Worm (Caenorhabditis elegans) whole organism, L4 larva: Measurements from ENCODE around the gene imph-1.

Experiments
- F10B5.3 ChIP-seq: sonication (generic microtip); optimal IDR thresholded peaks from 2 replicates; lab custom pipeline; 2016; ENCODE audit warnings: mild to moderate bottlenecking, missing genetic modification characterization, missing compliant biosample characterization
- T20F7.1 ChIP-seq: fragments of 200-800 bp; sonication (Bioruptor generic); optimal IDR thresholded peaks from 2 replicates; lab custom pipeline; 2018; ENCODE audit warnings: mild to moderate bottlenecking, missing genetic modification characterization, missing compliant biosample characterization
- Y105C5A.15 ChIP-seq: fragments of 200-800 bp; sonication (Bioruptor generic); IDR thresholded peaks from 2 replicates; pipeline ENCODE4 v1.3.6; 2022; ENCODE audit warnings: missing genetic modification characterization, missing compliant biosample characterization
- Y48G9A.11 ChIP-seq: fragments of 200-800 bp; sonication (Bioruptor generic); IDR thresholded peaks from 2 replicates; pipeline ENCODE4 v1.3.6; 2022; ENCODE audit warnings: missing genetic modification reagents, missing genetic modification characterization, missing compliant biosample characterization
- Y75B8A.6 ChIP-seq: fragments of 200-800 bp; sonication (Bioruptor generic); IDR thresholded peaks from 2 replicates; pipeline ENCODE4 v1.3.6; 2022; ENCODE audit warnings: missing genetic modification reagents, missing genetic modification characterization, missing compliant biosample characterization
- ZK337.2 ChIP-seq: fragments of 200-800 bp; sonication (Bioruptor generic); IDR thresholded peaks from 2 replicates; pipeline ENCODE4 v1.3.6; 2022; ENCODE audit warnings: missing genetic modification reagents, missing genetic modification characterization, missing compliant biosample characterization
- ZK546.5 ChIP-seq, 2 experiments: sonication (generic microtip); optimal IDR thresholded peaks; 2 replicates each; lab custom pipeline; 2017; ENCODE audit warnings: missing biosample characterization in 2 of 2, missing genetic modification characterization in 2 of 2
- ceh-20 ChIP-seq: fragments of 200-800 bp; sonication (Bioruptor generic); IDR thresholded peaks from 2 replicates; pipeline ENCODE4 v1.3.6; 2022; ENCODE audit warnings: missing genetic modification reagents, missing genetic modification characterization, missing compliant biosample characterization
- ceh-32 ChIP-seq: sonication (generic microtip); optimal IDR thresholded peaks from 2 replicates; lab custom pipeline; 2016; ENCODE audit warnings: mild to moderate bottlenecking, missing genetic modification characterization, missing compliant biosample characterization; ENCODE audit not compliant: poor library complexity
- ceh-62 ChIP-seq: sonication (generic microtip); optimal IDR thresholded peaks from 2 replicates; lab custom pipeline; 2017; ENCODE audit warnings: missing biosample characterization, missing genetic modification characterization
- ceh-82 ChIP-seq: sonication (generic microtip); optimal IDR thresholded peaks from 2 replicates; lab custom pipeline; 2017; ENCODE audit warnings: missing biosample characterization, missing genetic modification characterization
- ces-1 ChIP-seq: fragments of 150-350 bp; sonication (generic microtip); optimal IDR thresholded peaks from 4 replicates; lab custom pipeline; 2014; ENCODE audit warnings: missing biosample characterization, missing genetic modification reagents, missing genetic modification characterization
- daf-12 ChIP-seq: fragments of 150-350 bp; optimal IDR thresholded peaks from 2 replicates; lab custom pipeline; 2014; ENCODE audit warnings: missing biosample characterization, missing genetic modification reagents, missing genetic modification characterization
- daf-8 ChIP-seq: fragments of 200-800 bp; sonication (Bioruptor generic); IDR thresholded peaks from 2 replicates; pipeline ENCODE4 v1.3.6; 2022; ENCODE audit warnings: missing genetic modification characterization, missing compliant biosample characterization
- dmd-6 ChIP-seq: fragments of 200-800 bp; sonication (Bioruptor generic); IDR thresholded peaks from 2 replicates; pipeline ENCODE4 v1.3.6; 2022; ENCODE audit warnings: missing genetic modification reagents, missing genetic modification characterization, missing compliant biosample characterization
- dmd-8 ChIP-seq: fragments of 200-800 bp; sonication (Bioruptor generic); IDR thresholded peaks from 2 replicates; pipeline ENCODE4 v1.3.6; 2022; ENCODE audit warnings: missing genetic modification characterization, missing compliant biosample characterization
- dmd-9 ChIP-seq: fragments of 200-800 bp; sonication (Bioruptor generic); IDR thresholded peaks from 2 replicates; pipeline ENCODE4 v1.3.6; 2022; ENCODE audit warnings: missing genetic modification reagents, missing genetic modification characterization, missing compliant biosample characterization
- fkh-10 ChIP-seq: fragments of 150-350 bp; optimal IDR thresholded peaks from 2 replicates; lab custom pipeline; 2014; ENCODE audit warnings: missing biosample characterization, missing genetic modification reagents, missing genetic modification characterization
- gei-8 ChIP-seq: fragments of 200-800 bp; sonication (Bioruptor generic); optimal IDR thresholded peaks from 2 replicates; lab custom pipeline; 2018; ENCODE audit warnings: mild to moderate bottlenecking, missing genetic modification characterization, missing compliant biosample characterization
- hif-1 ChIP-seq, 2 experiments: sonication (generic microtip); optimal IDR thresholded peaks; 2 replicates each; lab custom pipeline; 2016 to 2017; ENCODE audit warnings: missing compliant biosample characterization in 2 of 2, missing genetic modification characterization in 2 of 2, missing genetic modification reagents in 2 of 2, missing genotype in 2 of 2, mild to moderate bottlenecking in 1 of 2
- hlh-11 ChIP-seq: fragments of 200-800 bp; sonication (Bioruptor generic); optimal IDR thresholded peaks from 2 replicates; lab custom pipeline; 2018; ENCODE audit warnings: mild to moderate bottlenecking, missing genetic modification characterization, missing compliant biosample characterization
- hmg-1.1 ChIP-seq: fragments of 200-800 bp; sonication (Bioruptor generic); IDR thresholded peaks from 2 replicates; pipeline ENCODE4 v1.3.6; 2022; ENCODE audit warnings: missing genetic modification reagents, missing genetic modification characterization, missing compliant biosample characterization
- lin-13 ChIP-seq: fragments of 150-350 bp; optimal IDR thresholded peaks from 2 replicates; lab custom pipeline; 2014; ENCODE audit warnings: missing biosample characterization, missing genetic modification reagents, missing genetic modification characterization
- lin-39 ChIP-seq: fragments of 150-350 bp; optimal IDR thresholded peaks from 2 replicates; lab custom pipeline; 2014; ENCODE audit warnings: missing biosample characterization, missing genetic modification reagents, missing genetic modification characterization
- mdl-1 ChIP-seq, 2 experiments: fragments of 150-350 bp in 1 of 2; sonication (generic microtip) in 1 of 2; optimal IDR thresholded peaks; 2 replicates each; lab custom pipeline; 2014 to 2017; ENCODE audit warnings: missing biosample characterization in 2 of 2, missing genetic modification characterization in 2 of 2
- mep-1 ChIP-seq: fragments of 150-350 bp; sonication (generic microtip); optimal IDR thresholded peaks from 3 replicates; lab custom pipeline; 2014; ENCODE audit warnings: missing biosample characterization, missing genetic modification characterization
- mxl-2 ChIP-seq: fragments of 200-800 bp; sonication (Bioruptor generic); conservative IDR thresholded peaks from 2 replicates; pipeline ENCODE4 v1.3.6; 2022; ENCODE audit warnings: missing genetic modification reagents, missing genetic modification characterization, missing compliant biosample characterization
- mxl-3 ChIP-seq: fragments of 200-800 bp; sonication (Bioruptor generic); optimal IDR thresholded peaks from 2 replicates; lab custom pipeline; 2018; ENCODE audit warnings: mild to moderate bottlenecking, missing genetic modification characterization, missing compliant biosample characterization
- nhr-10 ChIP-seq: fragments of 150-350 bp; optimal IDR thresholded peaks from 2 replicates; lab custom pipeline; 2014; ENCODE audit warnings: missing biosample characterization, missing genetic modification characterization
- nhr-11 ChIP-seq: fragments of 150-350 bp; optimal IDR thresholded peaks from 2 replicates; lab custom pipeline; 2014; ENCODE audit warnings: missing biosample characterization, missing genetic modification characterization
- nhr-25 ChIP-seq: sonication (generic microtip); optimal IDR thresholded peaks from 2 replicates; lab custom pipeline; 2017; ENCODE audit warnings: missing genetic modification characterization, mild to moderate bottlenecking, missing compliant biosample characterization, antibody characterized with exemption, moderate library complexity, borderline replicate concordance; ENCODE audit not compliant: insufficient read depth
- nhr-41 ChIP-seq: fragments of 200-800 bp; sonication (Bioruptor generic); IDR thresholded peaks from 2 replicates; pipeline ENCODE4 v1.3.6; 2022; ENCODE audit warnings: missing genetic modification reagents, missing genetic modification characterization, missing compliant biosample characterization
- nhr-42 ChIP-seq: fragments of 200-800 bp; sonication (Bioruptor generic); IDR thresholded peaks from 2 replicates; pipeline ENCODE4 v1.3.6; 2022; ENCODE audit warnings: missing genetic modification characterization, missing compliant biosample characterization
- pha-4 ChIP-seq, 2 experiments: fragments of 150-350 bp in 1 of 2; fragments of 200-800 bp in 1 of 2; sonication (Bioruptor generic) in 1 of 2; IDR thresholded peaks in 1 of 2; optimal IDR thresholded peaks in 1 of 2; 2 replicates each; pipeline versions ENCODE4 v1.3.6 to Lab custom; 2014 to 2022; ENCODE audit warnings: missing genetic modification characterization in 2 of 2, missing genetic modification reagents in 2 of 2, missing biosample characterization in 1 of 2, missing compliant biosample characterization in 1 of 2
- php-3 ChIP-seq: fragments of 200-800 bp; sonication (Bioruptor generic); IDR thresholded peaks from 2 replicates; pipeline ENCODE4 v1.3.6; 2022; ENCODE audit warnings: missing genetic modification reagents, missing genetic modification characterization, missing compliant biosample characterization
- pqm-1 ChIP-seq: sonication (generic microtip); optimal IDR thresholded peaks from 2 replicates; lab custom pipeline; 2017; ENCODE audit warnings: missing biosample characterization, missing genetic modification characterization
- rbr-2 ChIP-seq: sonication (generic microtip); optimal IDR thresholded peaks from 2 replicates; lab custom pipeline; 2016; ENCODE audit warnings: missing genotype, missing genetic modification characterization, missing compliant biosample characterization
- sdz-12 ChIP-seq: fragments of 200-800 bp; sonication (Bioruptor generic); optimal IDR thresholded peaks from 2 replicates; lab custom pipeline; 2018; ENCODE audit warnings: mild to moderate bottlenecking, missing genetic modification characterization, missing compliant biosample characterization
- snpc-4 ChIP-seq: fragments of 150-350 bp; optimal IDR thresholded peaks from 2 replicates; lab custom pipeline; 2014; ENCODE audit warnings: missing biosample characterization, missing genetic modification characterization
- spr-1 ChIP-seq: sonication (generic microtip); optimal IDR thresholded peaks from 2 replicates; lab custom pipeline; 2016; ENCODE audit warnings: mild to moderate bottlenecking, missing genetic modification characterization, missing compliant biosample characterization
- unc-62 ChIP-seq, 3 experiments: fragments of 150-350 bp in 1 of 3; sonication (generic microtip); optimal IDR thresholded peaks in 2 of 3; peaks in 1 of 3; 1 replicate in 1 of 3; 2 replicates in 2 of 3; lab custom pipeline; 2014 to 2017; ENCODE audit warnings: missing biosample characterization in 3 of 3, missing genetic modification characterization in 3 of 3, missing genetic modification reagents in 3 of 3, missing genotype in 1 of 3
- zfp-2 ChIP-seq: sonication (generic microtip); optimal IDR thresholded peaks from 2 replicates; lab custom pipeline; 2016; ENCODE audit warnings: mild to moderate bottlenecking, missing genetic modification characterization, missing compliant biosample characterization
- zip-11 ChIP-seq: fragments of 200-800 bp; sonication (Bioruptor generic); IDR thresholded peaks from 2 replicates; pipeline ENCODE4 v1.3.6; 2022; ENCODE audit warnings: missing genetic modification characterization, missing compliant biosample characterization
- zip-2 ChIP-seq: fragments of 150-350 bp; optimal IDR thresholded peaks from 2 replicates; lab custom pipeline; 2014; ENCODE audit warnings: missing biosample characterization, missing genetic modification characterization
- ztf-7 ChIP-seq: fragments of 150-350 bp; optimal IDR thresholded peaks from 2 replicates; lab custom pipeline; 2014; ENCODE audit warnings: missing biosample characterization, missing genetic modification characterization

imph-1 gene

ce11 chrIII:4562070-4562788, 8.8 kb downstream of the imph-1 start, which contains the start of gene pan-1 (continued):
- TF ChIP-seq pqm-1 (tag; lab: Kevin White, UChicago) (peak; percentile 39), hlh-11 (tag; lab: Kevin White, UChicago) (peak; percentile 89), dmd-6 (GFP tag; lab: Robert Waterston, UW) (peak; percentile 28; the same call in 1 of the 2 replicates), daf-12 (no peak), F10B5.3 (tag; lab: Kevin White, UChicago) (no peak), mxl-2 (GFP tag; lab: Robert Waterston, UW) (0 out of 2 replicates have a peak, but pooled peaks have one; percentile 35), hif-1 (tag; optimal IDR thresholded peaks at IDR 0.05; lab: Kevin White, UChicago) (peak in 1 of 2 experiments; percentile 14), zfp-2 (no peak), pha-4 (GFP tag; IDR thresholded peaks at IDR 0.05; lab: Robert Waterston, UW) (no peak), pha-4 (tag; optimal IDR thresholded peaks at IDR 0.05; lab: Kevin White, UChicago) (peak; percentile 50), rbr-2 (tag; lab: Kevin White, UChicago) (peak; percentile 68), ceh-62 (tag; lab: Kevin White, UChicago) (no peak), mxl-3 (peak; percentile 68)

- no peak for TF ChIP-seq dmd-8 (GFP tag; lab: Robert Waterston, UW)
These were observed 14.6 kb downstream of the imph-1 start, which contains the start of gene mlcd-1 for ce11 chrIII:4568030-4568429. Gene mlcd-1, minus strand, starts transcription at chrIII:4568130.

- TF ChIP-seq daf-8 (GFP tag; lab: Robert Waterston, UW), result no peak
- TF ChIP-seq nhr-42 (GFP tag; lab: Robert Waterston, UW), result no peak
- TF ChIP-seq mxl-3, result peak; percentile 20
- TF ChIP-seq F10B5.3 (tag; lab: Kevin White, UChicago), result no peak
- TF ChIP-seq Y105C5A.15 (GFP tag; lab: Robert Waterston, UW), result no peak
- TF ChIP-seq daf-12, result no peak
- TF ChIP-seq fkh-10 (GFP tag; lab: Kevin White, UChicago), result peak; percentile 13
- no peak for TF ChIP-seq nhr-25
- no peak for TF ChIP-seq dmd-9
- no peak for TF ChIP-seq nhr-41 (GFP tag; lab: Robert Waterston, UW)
- TF ChIP-seq nhr-10, result no peak
- TF ChIP-seq ZK337.2 (GFP tag; lab: Robert Waterston, UW), result no peak
- TF ChIP-seq unc-62 (GFP tag; optimal IDR thresholded peaks at IDR 0.05 in 1 of 2; lab: Kevin White, UChicago), result peak in 1 of 2 experiments; percentile 44
- TF ChIP-seq unc-62 (tag; optimal IDR thresholded peaks at IDR 0.05; lab: Kevin White, UChicago), result no peak
- TF ChIP-seq gei-8, result no peak
- no peak for TF ChIP-seq php-3
- TF ChIP-seq nhr-11, result peak; percentile 71
- TF ChIP-seq lin-13 (GFP tag; lab: Kevin White, UChicago), result no peak
- peak; percentile 63; the same call in 1 of the 2 replicates for TF ChIP-seq Y75B8A.6 (GFP tag; lab: Robert Waterston, UW)
- no peak for TF ChIP-seq Y48G9A.11 (GFP tag; lab: Robert Waterston, UW)
- no peak for TF ChIP-seq ceh-32 (tag; lab: Kevin White, UChicago)
- no peak for TF ChIP-seq snpc-4 (tag; lab: Kevin White, UChicago)
- no peak for TF ChIP-seq mdl-1 (tag; optimal IDR thresholded peaks at IDR 0.05; lab: Kevin White, UChicago)
- TF ChIP-seq ztf-7 (tag; lab: Kevin White, UChicago), result peak; percentile 8
- TF ChIP-seq sdz-12 (GFP tag; lab: Kevin White, UChicago), result no peak
- TF ChIP-seq hmg-1.1 (GFP tag; lab: Robert Waterston, UW), result peak; percentile 61; the same call in 1 of the 2 replicates
- TF ChIP-seq ceh-82 (tag; lab: Kevin White, UChicago), result no peak
- TF ChIP-seq T20F7.1 (GFP tag; lab: Kevin White, UChicago), result no peak
- TF ChIP-seq spr-1 (tag; lab: Kevin White, UChicago), result no peak
- peak; percentile 36; the same call in 1 of the 2 replicates for TF ChIP-seq ceh-20 (GFP tag; lab: Robert Waterston, UW)
- no peak for TF ChIP-seq ZK546.5 (tag; optimal IDR thresholded peaks at IDR 0.05; lab: Kevin White, UChicago)
- TF ChIP-seq lin-39 (tag; lab: Kevin White, UChicago), result no peak
- TF ChIP-seq rbr-2 (tag; lab: Kevin White, UChicago), result peak; percentile 63
- no peak for TF ChIP-seq zip-2 (tag; lab: Kevin White, UChicago)
- no peak for TF ChIP-seq ces-1
- peak; percentile 77 for TF ChIP-seq mep-1 (tag; lab: Kevin White, UChicago)
- no peak for TF ChIP-seq zip-11 (GFP tag; lab: Robert Waterston, UW)
These were observed 15.0 kb downstream of the imph-1 start, which contains the start of gene idhg-1 for ce11 chrIII:4568455-4568854. Gene idhg-1, plus strand, starts transcription at chrIII:4568797.
